Worm (Caenorhabditis elegans) whole organism, young adult: ENCODE data around the gene rde-8.
A peak's percentile ranks its signal among the peaks of the same experiment; 100 is the strongest.

Source experiments
- D2030.7 ChIP-seq: fragments of 200-800 bp; sonication (Bioruptor generic); IDR thresholded peaks from 2 replicates; pipeline ENCODE4 v1.3.6; 2022; ENCODE audit warnings: missing genetic modification reagents, missing genetic modification characterization, missing compliant biosample characterization
- F52B5.7 ChIP-seq: sonication (generic microtip); optimal IDR thresholded peaks from 2 replicates; lab custom pipeline; 2016; ENCODE audit warnings: mild to moderate bottlenecking, missing genetic modification characterization, missing compliant biosample characterization
- F55B11.4 ChIP-seq: sonication (generic microtip); optimal IDR thresholded peaks from 2 replicates; lab custom pipeline; 2016; ENCODE audit warnings: missing compliant biosample characterization, missing genetic modification characterization, borderline replicate concordance; ENCODE audit not compliant: insufficient read depth
- K12H6.12 ChIP-seq: fragments of 200-800 bp; sonication (Bioruptor generic); optimal IDR thresholded peaks from 2 replicates; lab custom pipeline; 2018; ENCODE audit warnings: mild to moderate bottlenecking, missing genetic modification characterization, missing compliant biosample characterization
- T26A5.8 ChIP-seq: sonication (generic microtip); optimal IDR thresholded peaks from 2 replicates; lab custom pipeline; 2016; ENCODE audit warnings: missing genetic modification characterization, missing compliant biosample characterization
- Y53G8AR.9 ChIP-seq: fragments of 200-800 bp; sonication (Bioruptor generic); conservative IDR thresholded peaks from 2 replicates; pipeline ENCODE4 v1.3.6; 2022; ENCODE audit warnings: missing genetic modification reagents, missing genetic modification characterization, missing compliant biosample characterization
- Y79H2A.3 ChIP-seq: fragments of 200-800 bp; sonication (Bioruptor generic); conservative IDR thresholded peaks from 2 replicates; pipeline ENCODE4 v1.3.6; 2022; ENCODE audit warnings: missing genetic modification reagents, missing genetic modification characterization, missing compliant biosample characterization
- Y95B8A.8 ChIP-seq: fragments of 200-800 bp; sonication (Bioruptor generic); IDR thresholded peaks from 2 replicates; pipeline ENCODE4 v1.3.6; 2022; ENCODE audit warnings: missing genetic modification reagents, missing genetic modification characterization, missing compliant biosample characterization
- ama-1 ChIP-seq, 3 experiments: fragments of 150-350 bp in 1 of 3; sonication (generic microtip) in 2 of 3; optimal IDR thresholded peaks; 2 replicates each; lab custom pipeline; 2014 to 2018; ENCODE audit warnings: missing biosample characterization in 2 of 3, missing genetic modification characterization in 2 of 3, missing genetic modification reagents in 2 of 3
- aptf-2 ChIP-seq: fragments of 200-800 bp; sonication (Bioruptor generic); conservative IDR thresholded peaks from 2 replicates; pipeline ENCODE4 v1.3.6; 2022; ENCODE audit warnings: missing genetic modification reagents, missing genetic modification characterization, missing compliant biosample characterization
- atf-7 ChIP-seq: sonication (generic microtip); optimal IDR thresholded peaks from 2 replicates; lab custom pipeline; 2017; ENCODE audit warnings: mild to moderate bottlenecking, missing genetic modification characterization, missing compliant biosample characterization
- attf-5 ChIP-seq: fragments of 200-800 bp; sonication (Bioruptor generic); optimal IDR thresholded peaks from 2 replicates; lab custom pipeline; 2018; ENCODE audit warnings: mild to moderate bottlenecking, missing genetic modification characterization, missing compliant biosample characterization
- cebp-2 ChIP-seq: fragments of 200-800 bp; sonication (Bioruptor generic); IDR thresholded peaks from 2 replicates; pipeline ENCODE4 v1.3.6; 2022; ENCODE audit warnings: missing genetic modification characterization, missing compliant biosample characterization
- ceh-27 ChIP-seq: fragments of 200-800 bp; sonication (Bioruptor generic); optimal IDR thresholded peaks from 2 replicates; lab custom pipeline; 2018; ENCODE audit warnings: mild to moderate bottlenecking, missing genetic modification characterization, moderate library complexity, missing compliant biosample characterization
- ceh-58 ChIP-seq: fragments of 200-800 bp; sonication (Bioruptor generic); IDR thresholded peaks from 2 replicates; pipeline ENCODE4 v1.3.6; 2022; ENCODE audit warnings: missing genetic modification characterization, missing compliant biosample characterization
- ceh-91 ChIP-seq: fragments of 200-800 bp; sonication (Bioruptor generic); IDR thresholded peaks from 2 replicates; pipeline ENCODE4 v1.3.6; 2022; ENCODE audit warnings: missing genetic modification reagents, missing genetic modification characterization, missing compliant biosample characterization
- die-1 ChIP-seq: sonication (generic microtip); optimal IDR thresholded peaks from 2 replicates; lab custom pipeline; 2016; ENCODE audit warnings: missing genotype, mild to moderate bottlenecking, missing genetic modification characterization, missing compliant biosample characterization
- dox-1 ChIP-seq: fragments of 200-800 bp; sonication (Bioruptor generic); IDR thresholded peaks from 2 replicates; pipeline ENCODE4 v1.3.6; 2022; ENCODE audit warnings: missing genetic modification reagents, missing genetic modification characterization, missing compliant biosample characterization
- dpff-1 ChIP-seq: sonication (generic microtip); optimal IDR thresholded peaks from 2 replicates; lab custom pipeline; 2017; ENCODE audit warnings: mild to moderate bottlenecking, missing genetic modification characterization, missing compliant biosample characterization
- egl-18 ChIP-seq: fragments of 200-800 bp; sonication (Bioruptor generic); IDR thresholded peaks from 2 replicates; pipeline ENCODE4 v1.3.6; 2022; ENCODE audit warnings: missing genetic modification reagents, missing genetic modification characterization, missing compliant biosample characterization
- egrh-3 ChIP-seq: fragments of 200-800 bp; sonication (Bioruptor generic); IDR thresholded peaks from 2 replicates; pipeline ENCODE4 v1.3.6; 2022; ENCODE audit warnings: missing genetic modification reagents, missing genetic modification characterization, missing compliant biosample characterization
- ekl-4 ChIP-seq: fragments of 200-800 bp; sonication (Bioruptor generic); IDR thresholded peaks from 2 replicates; pipeline ENCODE4 v1.3.6; 2022; ENCODE audit warnings: missing genetic modification reagents, missing genetic modification characterization, missing compliant biosample characterization
- fkh-3 ChIP-seq: sonication (generic microtip); optimal IDR thresholded peaks from 2 replicates; lab custom pipeline; 2016; ENCODE audit warnings: mild to moderate bottlenecking, missing genetic modification characterization, missing compliant biosample characterization
- him-1 ChIP-seq: sonication (generic microtip); optimal IDR thresholded peaks from 2 replicates; lab custom pipeline; 2016; ENCODE audit warnings: missing genotype, missing genetic modification reagents, missing genetic modification characterization, missing compliant biosample characterization
- hmg-1.2 ChIP-seq: fragments of 200-800 bp; sonication (Bioruptor generic); IDR thresholded peaks from 2 replicates; pipeline ENCODE4 v1.3.6; 2022; ENCODE audit warnings: missing genetic modification reagents, missing genetic modification characterization, missing compliant biosample characterization
- let-526 ChIP-seq: fragments of 200-800 bp; sonication (Bioruptor generic); IDR thresholded peaks from 2 replicates; pipeline ENCODE4 v1.3.6; 2022; ENCODE audit warnings: missing genetic modification reagents, missing genetic modification characterization, missing compliant biosample characterization
- lin-40 ChIP-seq: sonication (generic microtip); optimal IDR thresholded peaks from 2 replicates; lab custom pipeline; 2016; ENCODE audit warnings: missing genetic modification characterization, mild to moderate bottlenecking, missing compliant biosample characterization, missing genotype, missing genetic modification reagents
- madf-3 ChIP-seq: fragments of 200-800 bp; sonication (Bioruptor generic); IDR thresholded peaks from 2 replicates; pipeline ENCODE4 v1.3.6; 2022; ENCODE audit warnings: missing genetic modification reagents, missing genetic modification characterization, missing compliant biosample characterization
- madf-8 ChIP-seq: fragments of 200-800 bp; sonication (Bioruptor generic); conservative IDR thresholded peaks from 2 replicates; pipeline ENCODE4 v1.3.6; 2022; ENCODE audit warnings: missing genetic modification reagents, missing genetic modification characterization, missing compliant biosample characterization
- mxl-1 ChIP-seq: sonication (generic microtip); optimal IDR thresholded peaks from 2 replicates; lab custom pipeline; 2016; ENCODE audit warnings: missing genetic modification characterization, missing compliant biosample characterization
- nfya-1 ChIP-seq: sonication (generic microtip); optimal IDR thresholded peaks from 2 replicates; lab custom pipeline; 2017; ENCODE audit warnings: antibody characterized with exemption, missing compliant biosample characterization, missing genetic modification characterization, borderline replicate concordance; ENCODE audit not compliant: insufficient read depth
- nhr-80 ChIP-seq: sonication (generic microtip); optimal IDR thresholded peaks from 2 replicates; lab custom pipeline; 2016; ENCODE audit warnings: missing genetic modification characterization, missing compliant biosample characterization
- pha-4 ChIP-seq: fragments of 150-350 bp; sonication (generic microtip); optimal IDR thresholded peaks from 2 replicates; lab custom pipeline; 2014; ENCODE audit warnings: missing biosample characterization, missing genetic modification reagents, missing genetic modification characterization
- snpc-3.4 ChIP-seq: sonication (generic microtip); optimal IDR thresholded peaks from 2 replicates; lab custom pipeline; 2017; ENCODE audit warnings: missing genetic modification characterization, mild to moderate bottlenecking, missing compliant biosample characterization, antibody characterized with exemption, moderate library complexity, missing genotype, missing genetic modification reagents
- tbx-9 ChIP-seq: sonication (generic microtip); optimal IDR thresholded peaks from 2 replicates; lab custom pipeline; 2016; ENCODE audit warnings: borderline replicate concordance, missing genetic modification characterization, inconsistent platforms, missing compliant biosample characterization
- ztf-18 ChIP-seq: sonication (generic microtip); optimal IDR thresholded peaks from 2 replicates; lab custom pipeline; 2016; ENCODE audit warnings: missing genotype, mild to moderate bottlenecking, missing genetic modification characterization, missing compliant biosample characterization
- ztf-28 ChIP-seq: fragments of 200-800 bp; sonication (Bioruptor generic); IDR thresholded peaks from 2 replicates; pipeline ENCODE4 v1.3.6; 2022; ENCODE audit warnings: missing genetic modification reagents, missing genetic modification characterization, missing compliant biosample characterization
- ztf-6 ChIP-seq: fragments of 200-800 bp; sonication (Bioruptor generic); IDR thresholded peaks from 2 replicates; pipeline ENCODE4 v1.3.6; 2022; ENCODE audit warnings: missing genetic modification reagents, missing genetic modification characterization, missing compliant biosample characterization

Gene rde-8

ce11 chrIV:7083382-7083784, 19.7 kb downstream of the rde-8 start, which contains the start of gene Y43B11AR.3 (continued):
- peak; percentile 9 for TF ChIP-seq him-1 (tag; lab: Kevin White, UChicago)
- no peak for TF ChIP-seq F55B11.4 (tag; lab: Kevin White, UChicago)
- TF ChIP-seq atf-7 (tag; lab: Kevin White, UChicago): peak; percentile 59
- TF ChIP-seq aptf-2: no peak
- peak; percentile 96 for TF ChIP-seq cebp-2 (GFP tag; lab: Robert Waterston, UW)
- TF ChIP-seq ceh-58: peak; percentile 90
- TF ChIP-seq F52B5.7 (tag; lab: Kevin White, UChicago): peak; percentile 91
- peak; percentile 94 for TF ChIP-seq Y53G8AR.9
- no peak for TF ChIP-seq let-526 (GFP tag; lab: Robert Waterston, UW)
- no peak for TF ChIP-seq nhr-80 (tag; lab: Kevin White, UChicago)
- TF ChIP-seq hmg-1.2 (GFP tag; lab: Robert Waterston, UW): peak; percentile 43; the same call in 1 of the 2 replicates
- TF ChIP-seq ztf-6 (GFP tag; lab: Robert Waterston, UW): no peak
- peak; percentile 93 for TF ChIP-seq madf-3
- no peak for TF ChIP-seq ama-1 (optimal IDR thresholded peaks at IDR 0.05; lab: Kevin White, UChicago)
- peak in 1 of 2 experiments; percentile 90 for TF ChIP-seq ama-1 (GFP tag; optimal IDR thresholded peaks at IDR 0.05; lab: Kevin White, UChicago)
- TF ChIP-seq die-1 (tag; lab: Kevin White, UChicago): peak; percentile 76
- TF ChIP-seq ceh-91 (GFP tag; lab: Robert Waterston, UW): 0 out of 2 replicates have a peak, but pooled peaks have one; percentile 35
- TF ChIP-seq ceh-27: peak; percentile 37
- TF ChIP-seq K12H6.12 (tag; lab: Kevin White, UChicago): no peak
- no peak for TF ChIP-seq ztf-28 (GFP tag; lab: Robert Waterston, UW)
- TF ChIP-seq lin-40: no peak
- peak; percentile 46 for TF ChIP-seq madf-8 (GFP tag; lab: Robert Waterston, UW)
- peak; percentile 62 for TF ChIP-seq T26A5.8 (tag; lab: Kevin White, UChicago)
- TF ChIP-seq nfya-1 (tag; lab: Kevin White, UChicago): no peak
- peak; percentile 90 for TF ChIP-seq snpc-3.4
- no peak for TF ChIP-seq fkh-3 (tag; lab: Kevin White, UChicago)
- peak; percentile 61 for TF ChIP-seq mxl-1 (tag; lab: Kevin White, UChicago)
- TF ChIP-seq pha-4 (tag; lab: Kevin White, UChicago): no peak
- TF ChIP-seq attf-5 (GFP tag; lab: Kevin White, UChicago): peak; percentile 45
- no peak for TF ChIP-seq egrh-3 (GFP tag; lab: Robert Waterston, UW)
- no peak for TF ChIP-seq egl-18 (GFP tag; lab: Robert Waterston, UW)
- peak; percentile 92 for TF ChIP-seq ekl-4
- TF ChIP-seq dox-1: peak; percentile 67; the same call in 1 of the 2 replicates
- TF ChIP-seq dpff-1 (tag; lab: Kevin White, UChicago): peak; percentile 40
- TF ChIP-seq Y79H2A.3: peak; percentile 86
- TF ChIP-seq ztf-18 (tag; lab: Kevin White, UChicago): peak; percentile 81
- no peak for TF ChIP-seq tbx-9

ce11 chrIV:7081214-7081613, 21.8 kb downstream of the rde-8 start, which contains the start of gene Y43B11AR.1:
Gene Y43B11AR.1, plus strand, starts transcription at chrIV:7081514.
- TF ChIP-seq Y95B8A.8 (GFP tag; lab: Robert Waterston, UW): no peak

ce11 chrIV:7075063-7075462, 28.0 kb downstream of the rde-8 start, which contains the start of gene srg-50:
Gene srg-50, minus strand, starts transcription at chrIV:7075163.
- TF ChIP-seq D2030.7 (GFP tag; lab: Robert Waterston, UW): no peak
- TF ChIP-seq ekl-4: no peak
